Worm (Caenorhabditis elegans): Measurements from ENCODE around the gene R09A8.2.

The R09A8.2 gene

DNA sequence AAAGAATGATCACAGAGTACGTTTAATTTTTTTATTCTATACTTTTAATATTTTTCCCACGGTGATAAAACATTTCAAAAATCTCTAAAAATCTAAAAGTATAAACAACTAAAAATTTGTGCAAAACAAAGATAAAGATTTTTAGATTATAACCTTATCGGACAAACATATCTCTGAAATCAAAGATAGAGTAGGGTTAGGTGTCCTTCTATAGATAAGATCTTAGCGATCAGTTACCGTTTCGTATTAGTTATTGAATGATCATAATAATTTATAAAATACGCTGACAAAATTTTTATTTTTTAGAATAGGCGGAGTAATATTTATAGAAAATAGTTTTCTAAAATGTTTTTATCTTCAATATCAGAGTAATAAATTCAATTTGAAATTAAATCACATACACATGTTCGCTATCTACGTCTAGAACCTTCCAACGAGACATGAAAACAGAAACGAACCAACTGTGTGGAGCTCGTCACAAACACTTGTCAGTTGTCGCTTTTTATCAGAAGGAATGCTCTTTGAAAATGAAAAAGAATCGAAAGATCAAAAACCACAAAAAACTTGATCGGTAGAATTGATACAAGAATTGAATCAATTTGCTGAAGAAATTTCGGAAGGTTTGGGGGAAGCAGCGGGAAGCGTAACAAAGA lies 52.5 kb downstream of the R09A8.2 start:
- no peak for TF ChIP-seq unc-39 (tag; optimal IDR thresholded peaks at IDR 0.05)
- no peak for TF ChIP-seq snpc-4 (tag; optimal IDR thresholded peaks at IDR 0.05)
- TF ChIP-seq nhr-2 (tag; optimal IDR thresholded peaks at IDR 0.05): peak; percentile 5
- TF ChIP-seq elt-1 (tag; optimal IDR thresholded peaks at IDR 0.05; ENCODE audit: borderline replicate concordance, insufficient read depth): peak; percentile 98
- TF ChIP-seq ces-1 (GFP tag; optimal IDR thresholded peaks at IDR 0.05): no peak
- TF ChIP-seq hlh-1 (tag; optimal IDR thresholded peaks at IDR 0.05): peak; percentile 83
- peak; percentile 59 for TF ChIP-seq unc-62 (GFP tag; optimal IDR thresholded peaks at IDR 0.05)
